Fruit fly (Drosophila melanogaster) whole organism, embryonic: ENCODE results near the gene CG4615.

Experiments
- Ada2b ChIP-seq: fragments of 200-800 bp; sonication (Bioruptor generic); IDR thresholded peaks from 2 replicates; pipeline ENCODE4 v1.3.6; 2022; ENCODE audit warnings: missing biosample characterization, missing genetic modification characterization
- B-H1 ChIP-seq: fragments of 200-800 bp; sonication (Bioruptor generic); IDR thresholded peaks from 3 replicates; pipeline ENCODE4 v1.3.6; 2022; ENCODE audit warnings: missing biosample characterization, missing genetic modification characterization
- B-H2 ChIP-seq: fragments of 200-800 bp; sonication (Bioruptor generic); optimal IDR thresholded peaks from 2 replicates; lab custom pipeline; 2018; ENCODE audit warnings: missing biosample characterization, mild to moderate bottlenecking, missing genetic modification characterization
- CG11247 ChIP-seq: fragments of 200-800 bp; sonication (Bioruptor generic); IDR thresholded peaks from 2 replicates; pipeline ENCODE4 v1.3.6; 2022; ENCODE audit warnings: missing biosample characterization, missing genetic modification characterization
- CG11398 ChIP-seq: fragments of 200-800 bp; sonication (Bioruptor generic); optimal IDR thresholded peaks from 2 replicates; lab custom pipeline; 2016; ENCODE audit warnings: missing biosample characterization, missing genetic modification characterization
- CG13296 ChIP-seq: fragments of 200-800 bp; sonication (Bioruptor generic); optimal IDR thresholded peaks from 3 replicates; lab custom pipeline; 2018; ENCODE audit warnings: missing biosample characterization, mild to moderate bottlenecking, missing genetic modification characterization
- CG13624 ChIP-seq: fragments of 200-800 bp; sonication (Bioruptor generic); optimal IDR thresholded peaks from 2 replicates; lab custom pipeline; 2016; ENCODE audit warnings: missing biosample characterization, missing genetic modification characterization
- CG14965 ChIP-seq: fragments of 200-800 bp; sonication (Bioruptor generic); optimal IDR thresholded peaks from 2 replicates; lab custom pipeline; 2016; ENCODE audit warnings: missing biosample characterization, missing genetic modification characterization, borderline replicate concordance
- CG1603 ChIP-seq: fragments of 200-800 bp; sonication (Bioruptor generic); optimal IDR thresholded peaks from 2 replicates; lab custom pipeline; 2019; ENCODE audit warnings: missing biosample characterization, mild to moderate bottlenecking, missing genetic modification characterization, moderate library complexity
- CG17186 ChIP-seq: fragments of 200-800 bp; sonication (Bioruptor generic); optimal IDR thresholded peaks from 3 replicates; lab custom pipeline; 2017; ENCODE audit warnings: missing biosample characterization, missing genetic modification reagents, missing genetic modification characterization
- CG17912 ChIP-seq: fragments of 200-800 bp; sonication (Bioruptor generic); optimal IDR thresholded peaks from 2 replicates; lab custom pipeline; 2018; ENCODE audit warnings: missing biosample characterization, mild to moderate bottlenecking, missing genetic modification characterization
- CG2116 ChIP-seq: fragments of 200-800 bp; sonication (Bioruptor generic); optimal IDR thresholded peaks from 3 replicates; lab custom pipeline; 2018; ENCODE audit warnings: missing biosample characterization, mild to moderate bottlenecking, missing genetic modification characterization
- CG32772 ChIP-seq: fragments of 200-800 bp; sonication (Bioruptor generic); IDR thresholded peaks from 2 replicates; pipeline ENCODE4 v1.3.6; 2022; ENCODE audit warnings: missing biosample characterization, missing genetic modification characterization
- CG34376 ChIP-seq: fragments of 200-800 bp; sonication (Bioruptor generic); optimal IDR thresholded peaks from 2 replicates; lab custom pipeline; 2018; ENCODE audit warnings: missing biosample characterization, mild to moderate bottlenecking, missing genetic modification characterization
- CG3838 ChIP-seq: fragments of 200-800 bp; sonication (Bioruptor generic); optimal IDR thresholded peaks from 3 replicates; lab custom pipeline; 2016; ENCODE audit warnings: missing biosample characterization, missing genetic modification characterization
- CG4282 ChIP-seq: fragments of 200-800 bp; sonication (Bioruptor generic); optimal IDR thresholded peaks from 2 replicates; lab custom pipeline; 2016; ENCODE audit warnings: missing biosample characterization, missing genetic modification characterization
- CG4820 ChIP-seq: fragments of 200-800 bp; sonication (Bioruptor generic); optimal IDR thresholded peaks from 3 replicates; lab custom pipeline; 2016; ENCODE audit warnings: missing biosample characterization, missing genetic modification characterization
- CG4854 ChIP-seq: fragments of 200-800 bp; sonication (Bioruptor generic); optimal IDR thresholded peaks from 2 replicates; lab custom pipeline; 2016; ENCODE audit warnings: missing biosample characterization, missing genetic modification characterization, inconsistent platforms
- CG6272 ChIP-seq: fragments of 200-800 bp; sonication (Bioruptor generic); IDR thresholded peaks from 2 replicates; pipeline ENCODE4 v1.3.6; 2022; ENCODE audit warnings: missing biosample characterization, missing genetic modification characterization
- CG6683 ChIP-seq: fragments of 200-800 bp; sonication (Bioruptor generic); optimal IDR thresholded peaks from 2 replicates; lab custom pipeline; 2017; ENCODE audit warnings: missing biosample characterization, mild to moderate bottlenecking, missing genetic modification characterization, missing genetic modification reagents
- CG7271 ChIP-seq: fragments of 200-800 bp; sonication (Bioruptor generic); optimal IDR thresholded peaks from 2 replicates; lab custom pipeline; 2018; ENCODE audit warnings: missing biosample characterization, mild to moderate bottlenecking, missing genetic modification characterization, moderate library complexity
- CG7357 ChIP-seq: fragments of 200-800 bp; sonication (Bioruptor generic); IDR thresholded peaks from 3 replicates; pipeline ENCODE4 v1.3.6; 2022; ENCODE audit warnings: missing biosample characterization, missing genetic modification characterization
- CG8944 ChIP-seq: fragments of 200-800 bp; sonication (Bioruptor generic); optimal IDR thresholded peaks from 3 replicates; lab custom pipeline; 2016; ENCODE audit warnings: missing biosample characterization, missing genetic modification characterization
- Camta ChIP-seq: fragments of 200-800 bp; sonication (Bioruptor generic); optimal IDR thresholded peaks from 2 replicates; lab custom pipeline; 2016; ENCODE audit warnings: missing biosample characterization, missing genetic modification characterization
- CoRest ChIP-seq: fragments of 200-800 bp; sonication (Bioruptor generic); optimal IDR thresholded peaks from 3 replicates; lab custom pipeline; 2018; ENCODE audit warnings: missing biosample characterization, mild to moderate bottlenecking, missing genetic modification characterization, moderate library complexity
- Drgx ChIP-seq: fragments of 200-800 bp; sonication (Bioruptor generic); IDR thresholded peaks from 2 replicates; pipeline ENCODE4 v1.3.6; 2022; ENCODE audit warnings: missing biosample characterization, missing genetic modification characterization
- NFAT ChIP-seq: fragments of 200-800 bp; sonication (Bioruptor generic); IDR thresholded peaks from 2 replicates; pipeline ENCODE4 v1.3.6; 2022; ENCODE audit warnings: missing biosample characterization, missing genetic modification characterization
- Usf ChIP-seq: fragments of 200-800 bp; sonication (Bioruptor generic); optimal IDR thresholded peaks from 2 replicates; lab custom pipeline; 2017; ENCODE audit warnings: missing genotype, missing biosample characterization, missing genetic modification characterization
- YL-1 ChIP-seq: fragments of 200-800 bp; sonication (Bioruptor generic); optimal IDR thresholded peaks from 3 replicates; lab custom pipeline; 2017; ENCODE audit warnings: missing biosample characterization, mild to moderate bottlenecking, missing genetic modification characterization
- aop ChIP-seq: fragments of 200-800 bp; sonication (Bioruptor generic); IDR thresholded peaks from 2 replicates; pipeline ENCODE4 v1.3.6; 2022; ENCODE audit warnings: missing biosample characterization, missing genetic modification characterization
- bab2 ChIP-seq: fragments of 200-800 bp; sonication (Bioruptor generic); optimal IDR thresholded peaks from 2 replicates; lab custom pipeline; 2016; ENCODE audit warnings: missing biosample characterization, missing genetic modification characterization
- bcd ChIP-seq: fragments of 200-800 bp; sonication (Bioruptor generic); optimal IDR thresholded peaks from 2 replicates; lab custom pipeline; 2017; ENCODE audit warnings: missing biosample characterization, mild to moderate bottlenecking, missing genetic modification characterization
- br ChIP-seq: fragments of >200 bp; optimal IDR thresholded peaks from 2 replicates; lab custom pipeline; 2017
- chif ChIP-seq, 2 experiments: fragments of 200-800 bp; sonication (Bioruptor generic); optimal IDR thresholded peaks; 3 replicates each; lab custom pipeline; 2016; ENCODE audit warnings: missing biosample characterization in 2 of 2, missing genetic modification characterization in 2 of 2
- chm ChIP-seq: fragments of 200-800 bp; sonication (Bioruptor generic); IDR thresholded peaks from 2 replicates; pipeline ENCODE4 v1.3.6; 2022; ENCODE audit warnings: missing biosample characterization, missing genetic modification characterization
- da ChIP-seq: fragments of 200-800 bp; sonication (Bioruptor generic); optimal IDR thresholded peaks from 2 replicates; lab custom pipeline; 2016; ENCODE audit warnings: missing biosample characterization, missing genetic modification characterization
- en ChIP-seq: fragments of 200-800 bp; sonication (Bioruptor generic); optimal IDR thresholded peaks from 2 replicates; lab custom pipeline; 2016; ENCODE audit warnings: missing biosample characterization, missing genetic modification characterization
- grau ChIP-seq: fragments of 200-800 bp; optimal IDR thresholded peaks from 3 replicates; lab custom pipeline; 2019; ENCODE audit warnings: missing biosample characterization, mild to moderate bottlenecking, missing genetic modification characterization, moderate library complexity
- grn ChIP-seq: fragments of 200-800 bp; sonication (Bioruptor generic); optimal IDR thresholded peaks from 3 replicates; lab custom pipeline; 2017; ENCODE audit warnings: missing biosample characterization, missing genetic modification characterization
- knrl ChIP-seq: fragments of 200-800 bp; sonication (Bioruptor generic); IDR thresholded peaks from 3 replicates; pipeline ENCODE4 v1.3.6; 2022; ENCODE audit warnings: missing biosample characterization, missing genetic modification characterization; ENCODE audit not compliant: partially characterized antibody
- lbe ChIP-seq: fragments of 200-800 bp; sonication (Bioruptor generic); optimal IDR thresholded peaks from 2 replicates; lab custom pipeline; 2016; ENCODE audit warnings: missing biosample characterization, mild to moderate bottlenecking, missing genetic modification characterization
- lilli ChIP-seq: fragments of 200-800 bp; sonication (Bioruptor generic); optimal IDR thresholded peaks from 3 replicates; lab custom pipeline; 2016; ENCODE audit warnings: missing biosample characterization, missing genetic modification characterization
- nom ChIP-seq: fragments of 200-800 bp; sonication (Bioruptor generic); optimal IDR thresholded peaks from 2 replicates; lab custom pipeline; 2017; ENCODE audit warnings: missing biosample characterization, missing genetic modification characterization, mild to moderate bottlenecking, moderate library complexity, missing genetic modification reagents
- ranshi ChIP-seq: fragments of 200-800 bp; sonication (Bioruptor generic); IDR thresholded peaks from 2 replicates; pipeline ENCODE4 v1.3.6; 2022; ENCODE audit warnings: missing biosample characterization, missing genetic modification characterization
- repo ChIP-seq: fragments of 200-800 bp; sonication (Bioruptor generic); optimal IDR thresholded peaks from 2 replicates; lab custom pipeline; 2016; ENCODE audit warnings: missing biosample characterization, missing genetic modification characterization
- sens ChIP-seq: fragments of 200-800 bp; sonication (Bioruptor generic); peaks from one replicate; lab custom pipeline; 2016; ENCODE audit warnings: missing biosample characterization, missing genetic modification characterization
- sqz ChIP-seq: fragments of 200-800 bp; sonication (Bioruptor generic); optimal IDR thresholded peaks from 3 replicates; lab custom pipeline; 2018; ENCODE audit warnings: missing biosample characterization, mild to moderate bottlenecking, missing genetic modification characterization
- ssp ChIP-seq: fragments of 200-800 bp; sonication (Bioruptor generic); IDR thresholded peaks from 2 replicates; pipeline ENCODE4 v1.3.6; 2022; ENCODE audit warnings: missing biosample characterization, missing genetic modification characterization
- stwl ChIP-seq: fragments of 200-800 bp; sonication (Bioruptor generic); optimal IDR thresholded peaks from 3 replicates; lab custom pipeline; 2018; ENCODE audit warnings: missing biosample characterization, mild to moderate bottlenecking, missing genetic modification characterization, moderate library complexity
- usp ChIP-seq: fragments of >200 bp; optimal IDR thresholded peaks from 2 replicates; lab custom pipeline; 2017; ENCODE audit warnings: missing biosample characterization, missing genetic modification characterization
- wdn ChIP-seq: fragments of 200-800 bp; sonication (Bioruptor generic); IDR thresholded peaks from 2 replicates; pipeline ENCODE4 v1.3.6; 2022; ENCODE audit warnings: missing biosample characterization, missing genetic modification characterization

CG4615 gene

dm6 chrX:7101302-7102012 is 643 bp downstream of the CG4615 start (continued):
- TF ChIP-seq B-H1 (GFP tag; lab: Robert Waterston, UW) (peak; percentile 57; the same call in 2 of the 3 replicates), CG4854 (GFP tag; lab: Kevin White, UChicago) (peak; percentile 8), stwl (no peak), bab2 (GFP tag; lab: Kevin White, UChicago) (peak; percentile 91), CG14965 (GFP tag; lab: Kevin White, UChicago) (no peak), CG2116 (peak; percentile 33), Usf (GFP tag; lab: Kevin White, UChicago) (peak; percentile 69), ranshi (GFP tag; lab: Robert Waterston, UW) (peak; percentile 75; the same call in 1 of the 2 replicates), CG4282 (GFP tag; lab: Kevin White, UChicago) (peak; percentile 63), CG7271 (tag; lab: Kevin White, UChicago) (no peak), CG11247 (GFP tag; lab: Robert Waterston, UW) (peak; percentile 54), CG13624 (peak; percentile 47), CG32772 (GFP tag; lab: Robert Waterston, UW) (peak; percentile 73), da (GFP tag; lab: Kevin White, UChicago) (no peak), sens (GFP tag; lab: Kevin White, UChicago) (peak; percentile 95), lilli (GFP tag; lab: Kevin White, UChicago) (peak; percentile 65), grau (tag; lab: Kevin White, UChicago) (peak; percentile 92), en (GFP tag; lab: Kevin White, UChicago) (peak; percentile 18), ssp (GFP tag; lab: Robert Waterston, UW) (peak; percentile 49), Camta (GFP tag; lab: Kevin White, UChicago) (peak; percentile 61), CG3838 (peak; percentile 54), CG17912 (GFP tag; lab: Kevin White, UChicago) (no peak), Ada2b (GFP tag; lab: Robert Waterston, UW) (peak; percentile 77), NFAT (GFP tag; lab: Robert Waterston, UW) (no peak; the same call in 1 of the 2 replicates), chif (GFP tag; optimal IDR thresholded peaks at IDR 0.05; lab: Kevin White, UChicago) (peak; percentile 84 to 85), CG13296 (GFP tag; lab: Kevin White, UChicago) (peak; percentile 73), CG34376 (GFP tag; lab: Kevin White, UChicago) (peak; percentile 46), repo (GFP tag; lab: Kevin White, UChicago) (peak; percentile 42), Drgx (GFP tag; lab: Robert Waterston, UW) (peak; percentile 85), CG17186 (GFP tag; lab: Kevin White, UChicago) (peak; percentile 24), CG6683 (GFP tag; lab: Kevin White, UChicago) (peak; percentile 30), chm (GFP tag; lab: Robert Waterston, UW) (peak; percentile 79), CG1603 (tag; lab: Kevin White, UChicago) (peak; percentile 69), usp (GFP tag; lab: Kevin White, UChicago) (no peak), B-H2 (GFP tag; lab: Kevin White, UChicago) (peak; percentile 24), CG7357 (peak; percentile 65; the same call in 2 of the 3 replicates), CG11398 (GFP tag; lab: Kevin White, UChicago) (peak; percentile 61), CG8944 (GFP tag; lab: Kevin White, UChicago) (peak; percentile 86), br (lab: Kevin White, UChicago) (no peak), aop (no peak; the same call in 1 of the 2 replicates), CoRest (tag; lab: Kevin White, UChicago) (peak; percentile 94), knrl (GFP tag; lab: Robert Waterston, UW) (no peak), nom (GFP tag; lab: Kevin White, UChicago) (peak; percentile 44), lbe (GFP tag; lab: Kevin White, UChicago) (no peak), CG4820 (GFP tag; lab: Kevin White, UChicago) (peak; percentile 72), YL-1 (GFP tag; lab: Kevin White, UChicago) (peak; percentile 36), wdn (GFP tag; lab: Robert Waterston, UW) (peak; percentile 79), CG6272 (GFP tag; lab: Robert Waterston, UW) (peak; percentile 48; the same call in 1 of the 2 replicates), grn (GFP tag; lab: Kevin White, UChicago) (peak; percentile 51), bcd (GFP tag; lab: Kevin White, UChicago) (peak; percentile 76), sqz (GFP tag; lab: Kevin White, UChicago) (no peak)
